Fruit fly (Drosophila melanogaster): ENCODE measurements around the gene CG10959.

dm6 chrX:8128133-8128532 lies 20.4 kb upstream of the CG10959 start:
- TF ChIP-seq CG11617 (GFP tag; optimal IDR thresholded peaks at IDR 0.05) (no peak), kay (GFP tag; ENCODE audit: borderline replicate concordance) (no peak), Crg-1 (GFP tag; optimal IDR thresholded peaks at IDR 0.05) (no peak), CG7101 (tag; optimal IDR thresholded peaks at IDR 0.05) (no peak), ovo (GFP tag; optimal IDR thresholded peaks at IDR 0.05) (no peak), bab1 (GFP tag; optimal IDR thresholded peaks at IDR 0.05) (no peak), Clk (GFP tag; optimal IDR thresholded peaks at IDR 0.05) (no peak), CG14711 (tag; optimal IDR thresholded peaks at IDR 0.05) (no peak), tj (GFP tag; optimal IDR thresholded peaks at IDR 0.05) (no peak), pad (GFP tag; optimal IDR thresholded peaks at IDR 0.05) (no peak), CG7045 (GFP tag; optimal IDR thresholded peaks at IDR 0.05) (no peak)
